Fruit fly (Drosophila melanogaster) whole organism, wandering third instar larva: ENCODE results near the gene CG33664.

Source experiments
- dl ChIP-seq, 2 experiments: fragments of 175-275, 200-275 bp in 1 of 2; fragments of 200-275 bp in 1 of 2; sonication (Bioruptor generic); optimal IDR thresholded peaks; lab custom pipeline; 2018; ENCODE audit warnings: mild to moderate bottlenecking in 2 of 2, missing biosample characterization in 2 of 2, missing genetic modification characterization in 2 of 2, moderate library complexity in 2 of 2; ENCODE audit not compliant: partially characterized antibody in 2 of 2, insufficient read depth in 1 of 2
- lola ChIP-seq: fragments of >200 bp; optimal IDR thresholded peaks from 2 replicates; lab custom pipeline; 2017; ENCODE audit warnings: missing biosample characterization, missing genetic modification characterization
- pan ChIP-seq: fragments of >200 bp; optimal IDR thresholded peaks from 2 replicates; lab custom pipeline; 2017
- psq ChIP-seq: fragments of 200-800 bp; sonication (Bioruptor generic); optimal IDR thresholded peaks from 3 replicates; lab custom pipeline; 2017; ENCODE audit warnings: missing biosample characterization, mild to moderate bottlenecking, missing genetic modification characterization, moderate library complexity
- usp ChIP-seq: fragments of >200 bp; optimal IDR thresholded peaks from 2 replicates; lab custom pipeline; 2017; ENCODE audit warnings: missing biosample characterization, missing genetic modification characterization

DNA sequence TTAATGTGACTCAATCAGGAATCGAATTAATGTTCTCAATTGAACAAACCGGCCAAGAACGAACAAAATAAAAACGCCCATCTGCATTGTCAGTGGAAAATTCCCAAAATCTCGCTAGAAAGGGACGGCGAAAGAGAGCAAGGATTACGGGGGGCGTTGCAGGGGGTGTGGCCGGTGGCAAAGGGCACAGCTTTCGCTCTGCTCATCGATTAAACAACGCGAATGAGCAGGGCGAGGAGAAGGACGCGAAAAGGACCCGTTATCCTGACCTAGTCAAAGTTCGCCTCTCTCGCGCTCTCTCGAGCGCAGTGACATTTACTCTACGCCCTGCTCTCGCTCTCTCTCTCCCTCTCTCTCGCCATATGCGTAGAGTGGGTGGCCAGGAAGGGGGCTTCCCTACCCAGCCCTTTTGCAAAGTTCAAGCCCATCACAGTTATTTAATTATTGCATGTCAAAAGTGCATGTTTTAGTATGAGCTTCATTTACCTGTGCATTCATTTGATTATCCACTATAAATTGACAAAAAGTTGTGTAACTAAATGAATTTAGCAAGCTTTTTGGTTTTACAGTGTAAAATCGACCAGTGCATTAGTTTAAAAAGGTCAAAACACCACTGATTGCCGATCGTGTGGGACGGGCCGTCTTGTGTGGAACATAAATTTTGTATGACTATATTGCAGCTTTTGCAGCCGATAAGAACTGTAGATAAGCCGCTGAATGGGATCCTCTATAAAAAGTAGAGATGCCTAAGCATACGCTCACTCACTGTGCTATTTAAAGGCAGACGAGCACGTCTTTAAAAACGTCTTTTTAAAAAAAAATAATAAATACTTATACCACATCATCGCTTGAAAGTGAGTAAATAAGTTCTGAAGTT, 45.0 kb upstream of the CG33664 start:
- TF ChIP-seq usp (GFP tag; lab: Kevin White, UChicago) (no peak), psq (GFP tag; lab: Kevin White, UChicago) (no peak), lola (no peak), pan (lab: Kevin White, UChicago) (no peak), dl (GFP tag; optimal IDR thresholded peaks at IDR 0.05; lab: Kevin White, UChicago; ENCODE audit: insufficient read depth in 1 of 2, partially characterized antibody in 2 of 2) (peak; percentile 14 to 47)
